Comparison of ENCODE assay signal across 3 worm cellular contexts in genomic region chrV:15666718-15667117, ce11.
TF ChIP-seq lines count a peak whose summit lies in the region.

No protein-coding gene starts in this region.

TF ChIP-seq in whole organism, L2 larva, 48 proteins besides CTCF, POLR2A, EP300 and RAD21 (continued from another document):
- TF ChIP-seq sma-3 (GFP tag; optimal IDR thresholded peaks at IDR 0.05; lab: Kevin White, UChicago) = peak; percentile 33
- no peak for TF ChIP-seq ztf-11 (tag; optimal IDR thresholded peaks at IDR 0.05; lab: Kevin White, UChicago)
- TF ChIP-seq skn-1 (tag; optimal IDR thresholded peaks at IDR 0.05; lab: Kevin White, UChicago) = peak; percentile 46
TF ChIP-seq in whole organism, L2 larva: peak in this region for 9.

TF ChIP-seq in whole organism, L4 larva, 104 proteins besides CTCF, POLR2A, EP300 and RAD21 (continued from another document and continues in another):
- TF ChIP-seq vab-7 (GFP tag; IDR thresholded peaks at IDR 0.05; lab: Robert Waterston, UW) (no peak), zip-2 (tag; optimal IDR thresholded peaks at IDR 0.05; lab: Kevin White, UChicago) (no peak), daf-12 (tag; optimal IDR thresholded peaks at IDR 0.05; lab: Kevin White, UChicago) (no peak), ceh-62 (tag; optimal IDR thresholded peaks at IDR 0.05; lab: Kevin White, UChicago) (no peak), dmd-8 (GFP tag; IDR thresholded peaks at IDR 0.05; lab: Robert Waterston, UW) (no peak), F10B5.3 (tag; optimal IDR thresholded peaks at IDR 0.05; lab: Kevin White, UChicago) (no peak), dve-1 (tag; optimal IDR thresholded peaks at IDR 0.05; lab: Kevin White, UChicago; ENCODE audit: insufficient read depth) (peak; percentile 96), hlh-30 (tag; optimal IDR thresholded peaks at IDR 0.05; lab: Kevin White, UChicago; ENCODE audit: insufficient read depth) (peak; percentile 61), snpc-4 (tag; optimal IDR thresholded peaks at IDR 0.05; lab: Kevin White, UChicago) (no peak), hlh-11 (tag; optimal IDR thresholded peaks at IDR 0.05; lab: Kevin White, UChicago) (peak; percentile 96), attf-4 (tag; optimal IDR thresholded peaks at IDR 0.05; lab: Kevin White, UChicago) (no peak), nhr-111 (GFP tag; optimal IDR thresholded peaks at IDR 0.05; lab: Kevin White, UChicago) (no peak), mes-2 (tag; optimal IDR thresholded peaks at IDR 0.05; lab: Kevin White, UChicago; ENCODE audit: poor library complexity, severe bottlenecking) (peak; percentile 51), lin-15B (tag; optimal IDR thresholded peaks at IDR 0.05; lab: Kevin White, UChicago) (no peak), ces-1 (GFP tag; optimal IDR thresholded peaks at IDR 0.05; lab: Kevin White, UChicago) (no peak), lin-38 (GFP tag; IDR thresholded peaks at IDR 0.05; lab: Robert Waterston, UW) (no peak), F44E2.7 (GFP tag; IDR thresholded peaks at IDR 0.05; lab: Robert Waterston, UW) (no peak), lin-29 (GFP tag; IDR thresholded peaks at IDR 0.05; lab: Robert Waterston, UW) (no peak), zip-11 (GFP tag; IDR thresholded peaks at IDR 0.05; lab: Robert Waterston, UW) (no peak), ceh-20 (GFP tag; IDR thresholded peaks at IDR 0.05; lab: Robert Waterston, UW) (no peak), T26A8.4 (GFP tag; IDR thresholded peaks at IDR 0.05; lab: Robert Waterston, UW) (no peak), R02D3.7 (tag; optimal IDR thresholded peaks at IDR 0.05; lab: Kevin White, UChicago) (no peak), ctbp-1 (GFP tag; IDR thresholded peaks at IDR 0.05; lab: Robert Waterston, UW) (no peak), lsy-2 (tag; optimal IDR thresholded peaks at IDR 0.05; lab: Kevin White, UChicago) (no peak), dpl-1 (GFP tag; optimal IDR thresholded peaks at IDR 0.05; lab: Kevin White, UChicago) (no peak), ztf-11 (tag; optimal IDR thresholded peaks at IDR 0.05; lab: Kevin White, UChicago) (no peak), daf-8 (GFP tag; IDR thresholded peaks at IDR 0.05; lab: Robert Waterston, UW) (no peak), dmd-9 (GFP tag; IDR thresholded peaks at IDR 0.05; lab: Robert Waterston, UW) (no peak), nhr-102 (tag; optimal IDR thresholded peaks at IDR 0.05; lab: Kevin White, UChicago) (peak; percentile 70), Y105C5A.15 (GFP tag; IDR thresholded peaks at IDR 0.05; lab: Robert Waterston, UW) (no peak), lir-3 (tag; optimal IDR thresholded peaks at IDR 0.05; lab: Kevin White, UChicago) (no peak), mep-1 (tag; optimal IDR thresholded peaks at IDR 0.05; lab: Kevin White, UChicago) (no peak), ZK546.5 (tag; optimal IDR thresholded peaks at IDR 0.05; lab: Kevin White, UChicago) (no peak), tag-97 (GFP tag; IDR thresholded peaks at IDR 0.05; lab: Robert Waterston, UW) (no peak), saeg-2 (GFP tag; IDR thresholded peaks at IDR 0.05; lab: Robert Waterston, UW) (0 out of 2 replicates have a peak, but pooled peaks have one; percentile 27), madf-5 (GFP tag; IDR thresholded peaks at IDR 0.05; lab: Robert Waterston, UW) (no peak), nhr-48 (tag; optimal IDR thresholded peaks at IDR 0.05; lab: Kevin White, UChicago) (peak; percentile 68), nhr-11 (tag; optimal IDR thresholded peaks at IDR 0.05; lab: Kevin White, UChicago) (no peak), Y5F2A.4 (GFP tag; optimal IDR thresholded peaks at IDR 0.05; lab: Kevin White, UChicago) (no peak), mdl-1 (tag; optimal IDR thresholded peaks at IDR 0.05; lab: Kevin White, UChicago) (peak in 1 of 2 experiments; percentile 72), Y75B8A.6 (GFP tag; IDR thresholded peaks at IDR 0.05; lab: Robert Waterston, UW) (no peak), madf-9 (GFP tag; conservative IDR thresholded peaks at IDR 0.05; lab: Robert Waterston, UW) (no peak), unc-130 (GFP tag; optimal IDR thresholded peaks at IDR 0.05; lab: Kevin White, UChicago) (no peak), zfp-3 (GFP tag; conservative IDR thresholded peaks at IDR 0.05; lab: Robert Waterston, UW) (no peak), hif-1 (tag; optimal IDR thresholded peaks at IDR 0.05; lab: Kevin White, UChicago) (peak in 1 of 2 experiments; percentile 80), pha-4 (GFP tag; IDR thresholded peaks at IDR 0.05; lab: Robert Waterston, UW) (peak; percentile 50; the same call in 1 of the 2 replicates), pha-4 (tag; optimal IDR thresholded peaks at IDR 0.05; lab: Kevin White, UChicago) (no peak), F49E8.2 (tag; optimal IDR thresholded peaks at IDR 0.05; lab: Kevin White, UChicago; ENCODE audit: borderline replicate concordance) (no peak), tra-1 (GFP tag; IDR thresholded peaks at IDR 0.05; lab: Robert Waterston, UW) (peak; percentile 74), nhr-77 (tag; optimal IDR thresholded peaks at IDR 0.05; lab: Kevin White, UChicago) (peak; percentile 82), T20F7.1 (GFP tag; optimal IDR thresholded peaks at IDR 0.05; lab: Kevin White, UChicago) (no peak), set-16 (GFP tag; IDR thresholded peaks at IDR 0.05; lab: Robert Waterston, UW) (no peak), ztf-7 (tag; optimal IDR thresholded peaks at IDR 0.05; lab: Kevin White, UChicago) (no peak), spr-3 (GFP tag; optimal IDR thresholded peaks at IDR 0.05; lab: Kevin White, UChicago) (no peak), arid-1 (GFP tag; conservative IDR thresholded peaks at IDR 0.05; lab: Robert Waterston, UW) (no peak), ZK337.2 (GFP tag; IDR thresholded peaks at IDR 0.05; lab: Robert Waterston, UW) (no peak), daf-16 (GFP tag; optimal IDR thresholded peaks at IDR 0.05; lab: Kevin White, UChicago) (peak in 1 of 2 experiments; percentile 77), daf-16 (tag; optimal IDR thresholded peaks at IDR 0.05; lab: Kevin White, UChicago) (peak; percentile 99), snpc-1.2 (GFP tag; IDR thresholded peaks at IDR 0.05; lab: Robert Waterston, UW) (no peak), aha-1 (tag; lab: Kevin White, UChicago) (no peak), dmd-6 (GFP tag; IDR thresholded peaks at IDR 0.05; lab: Robert Waterston, UW) (peak; percentile 99), gei-8 (GFP tag; optimal IDR thresholded peaks at IDR 0.05; lab: Kevin White, UChicago) (no peak), ceh-32 (tag; optimal IDR thresholded peaks at IDR 0.05; lab: Kevin White, UChicago; ENCODE audit: poor library complexity) (no peak), Y48G9A.11 (GFP tag; IDR thresholded peaks at IDR 0.05; lab: Robert Waterston, UW) (no peak), egl-27 (tag; optimal IDR thresholded peaks at IDR 0.05; lab: Kevin White, UChicago) (no peak), mdt-29 (GFP tag; IDR thresholded peaks at IDR 0.05; lab: Robert Waterston, UW) (0 out of 2 replicates have a peak, but pooled peaks have one; percentile 24)

TF ChIP-seq in whole organism, young adult, 124 proteins besides CTCF, POLR2A, EP300 and RAD21 (continued from another document):
- TF ChIP-seq him-1 (tag; optimal IDR thresholded peaks at IDR 0.05; lab: Kevin White, UChicago) (no peak), madf-6 (GFP tag; IDR thresholded peaks at IDR 0.05; lab: Robert Waterston, UW) (no peak), lin-35 (GFP tag; optimal IDR thresholded peaks at IDR 0.05; lab: Kevin White, UChicago) (no peak), tbx-9 (tag; optimal IDR thresholded peaks at IDR 0.05; lab: Kevin White, UChicago; ENCODE audit: borderline replicate concordance) (no peak), bed-2 (GFP tag; IDR thresholded peaks at IDR 0.05; lab: Robert Waterston, UW) (no peak), ztf-18 (tag; optimal IDR thresholded peaks at IDR 0.05; lab: Kevin White, UChicago) (no peak), zfh-2 (GFP tag; conservative IDR thresholded peaks at IDR 0.05; lab: Robert Waterston, UW) (no peak), pha-4 (tag; optimal IDR thresholded peaks at IDR 0.05; lab: Kevin White, UChicago) (peak; percentile 72), unc-62 (GFP tag; optimal IDR thresholded peaks at IDR 0.05; lab: Kevin White, UChicago) (peak; percentile 20), dpff-1 (tag; optimal IDR thresholded peaks at IDR 0.05; lab: Kevin White, UChicago) (no peak), let-607 (tag; optimal IDR thresholded peaks at IDR 0.05; lab: Kevin White, UChicago) (peak in 1 of 2 experiments; percentile 63), hlh-26 (GFP tag; conservative IDR thresholded peaks at IDR 0.05; lab: Robert Waterston, UW) (no peak), ztf-26 (tag; optimal IDR thresholded peaks at IDR 0.05; lab: Kevin White, UChicago) (no peak), F33H1.4 (GFP tag; IDR thresholded peaks at IDR 0.05; lab: Robert Waterston, UW) (no peak), dpl-1 (GFP tag; optimal IDR thresholded peaks at IDR 0.05; lab: Kevin White, UChicago) (no peak), hrde-1 (tag; optimal IDR thresholded peaks at IDR 0.05; lab: Kevin White, UChicago; ENCODE audit: borderline replicate concordance) (no peak), rcor-1 (GFP tag; IDR thresholded peaks at IDR 0.05; lab: Robert Waterston, UW) (no peak), madf-3 (GFP tag; IDR thresholded peaks at IDR 0.05; lab: Robert Waterston, UW) (no peak), nhr-80 (tag; optimal IDR thresholded peaks at IDR 0.05; lab: Kevin White, UChicago) (peak; percentile 96), F55B11.4 (tag; optimal IDR thresholded peaks at IDR 0.05; lab: Kevin White, UChicago; ENCODE audit: borderline replicate concordance, insufficient read depth) (no peak), ceh-40 (GFP tag; IDR thresholded peaks at IDR 0.05; lab: Robert Waterston, UW) (no peak), Y56A3A.18 (GFP tag; IDR thresholded peaks at IDR 0.05; lab: Robert Waterston, UW) (no peak), F22D6.2 (tag; optimal IDR thresholded peaks at IDR 0.05; lab: Kevin White, UChicago) (no peak), nhr-179 (tag; optimal IDR thresholded peaks at IDR 0.05; lab: Kevin White, UChicago) (no peak), T07F8.4 (tag; optimal IDR thresholded peaks at IDR 0.05; lab: Kevin White, UChicago) (no peak), cebp-1 (GFP tag; IDR thresholded peaks at IDR 0.05; lab: Robert Waterston, UW) (peak; percentile 47; the same call in 1 of the 2 replicates), cebp-1 (tag; optimal IDR thresholded peaks at IDR 0.05; lab: Kevin White, UChicago) (no peak), F23B12.7 (tag; optimal IDR thresholded peaks at IDR 0.05; lab: Kevin White, UChicago; ENCODE audit: insufficient read depth) (no peak), mes-4 (tag; optimal IDR thresholded peaks at IDR 0.05; lab: Kevin White, UChicago) (no peak), snpc-3.4 (tag; optimal IDR thresholded peaks at IDR 0.05; lab: Kevin White, UChicago) (no peak), lag-1 (GFP tag; IDR thresholded peaks at IDR 0.05; lab: Robert Waterston, UW) (no peak), lin-40 (tag; optimal IDR thresholded peaks at IDR 0.05; lab: Kevin White, UChicago) (no peak), tlf-1 (GFP tag; optimal IDR thresholded peaks at IDR 0.05; lab: Kevin White, UChicago) (no peak), tbp1 (GFP tag; optimal IDR thresholded peaks at IDR 0.05; lab: Kevin White, UChicago) (peak; percentile 25), mel-28 (tag; optimal IDR thresholded peaks at IDR 0.05; lab: Kevin White, UChicago; ENCODE audit: borderline replicate concordance) (no peak), egrh-3 (GFP tag; IDR thresholded peaks at IDR 0.05; lab: Robert Waterston, UW) (no peak), F39B2.1 (GFP tag; IDR thresholded peaks at IDR 0.05; lab: Robert Waterston, UW) (no peak), mxl-1 (tag; optimal IDR thresholded peaks at IDR 0.05; lab: Kevin White, UChicago) (no peak), xnd-1 (tag; optimal IDR thresholded peaks at IDR 0.05; lab: Kevin White, UChicago) (no peak), attf-3 (GFP tag; conservative IDR thresholded peaks at IDR 0.05; lab: Robert Waterston, UW) (no peak)
